Worm (Caenorhabditis elegans) whole organism, L4 larva: ENCODE data around the gene dao-4.

ENCODE experiments used
- T20F7.1 ChIP-seq: fragments of 200-800 bp; sonication (Bioruptor generic); optimal IDR thresholded peaks from 2 replicates; lab custom pipeline; 2018; ENCODE audit warnings: mild to moderate bottlenecking, missing genetic modification characterization, missing compliant biosample characterization
- T26A8.4 ChIP-seq: fragments of 200-800 bp; sonication (Bioruptor generic); IDR thresholded peaks from 2 replicates; pipeline ENCODE4 v1.3.6; 2022; ENCODE audit warnings: missing genetic modification characterization, missing compliant biosample characterization
- Y48G9A.11 ChIP-seq: fragments of 200-800 bp; sonication (Bioruptor generic); IDR thresholded peaks from 2 replicates; pipeline ENCODE4 v1.3.6; 2022; ENCODE audit warnings: missing genetic modification reagents, missing genetic modification characterization, missing compliant biosample characterization
- Y5F2A.4 ChIP-seq: fragments of 200-800 bp; sonication (Bioruptor generic); optimal IDR thresholded peaks from 2 replicates; lab custom pipeline; 2018; ENCODE audit warnings: mild to moderate bottlenecking, missing genetic modification characterization, missing compliant biosample characterization
- Y75B8A.6 ChIP-seq: fragments of 200-800 bp; sonication (Bioruptor generic); IDR thresholded peaks from 2 replicates; pipeline ENCODE4 v1.3.6; 2022; ENCODE audit warnings: missing genetic modification reagents, missing genetic modification characterization, missing compliant biosample characterization
- ZK337.2 ChIP-seq: fragments of 200-800 bp; sonication (Bioruptor generic); IDR thresholded peaks from 2 replicates; pipeline ENCODE4 v1.3.6; 2022; ENCODE audit warnings: missing genetic modification reagents, missing genetic modification characterization, missing compliant biosample characterization
- aha-1 ChIP-seq: fragments of 150-350 bp; peaks from one replicate; lab custom pipeline; 2014; ENCODE audit warnings: missing biosample characterization, missing genetic modification characterization
- arid-1 ChIP-seq: fragments of 200-800 bp; sonication (Bioruptor generic); conservative IDR thresholded peaks from 2 replicates; pipeline ENCODE4 v1.3.6; 2022; ENCODE audit warnings: missing genetic modification reagents, missing genetic modification characterization, missing compliant biosample characterization
- ceh-20 ChIP-seq: fragments of 200-800 bp; sonication (Bioruptor generic); IDR thresholded peaks from 2 replicates; pipeline ENCODE4 v1.3.6; 2022; ENCODE audit warnings: missing genetic modification reagents, missing genetic modification characterization, missing compliant biosample characterization
- ceh-44 ChIP-seq: fragments of 200-800 bp; sonication (Bioruptor generic); IDR thresholded peaks from 2 replicates; pipeline ENCODE4 v1.3.6; 2022; ENCODE audit warnings: missing genetic modification reagents, missing genetic modification characterization, missing compliant biosample characterization
- ceh-62 ChIP-seq: sonication (generic microtip); optimal IDR thresholded peaks from 2 replicates; lab custom pipeline; 2017; ENCODE audit warnings: missing biosample characterization, missing genetic modification characterization
- ceh-82 ChIP-seq: sonication (generic microtip); optimal IDR thresholded peaks from 2 replicates; lab custom pipeline; 2017; ENCODE audit warnings: missing biosample characterization, missing genetic modification characterization
- ces-1 ChIP-seq: fragments of 150-350 bp; sonication (generic microtip); optimal IDR thresholded peaks from 4 replicates; lab custom pipeline; 2014; ENCODE audit warnings: missing biosample characterization, missing genetic modification reagents, missing genetic modification characterization
- daf-16 ChIP-seq, 3 experiments: sonication (generic microtip); optimal IDR thresholded peaks; 2 replicates each; lab custom pipeline; 2016 to 2017; ENCODE audit warnings: missing genetic modification characterization in 3 of 3, missing genetic modification reagents in 3 of 3, mild to moderate bottlenecking in 2 of 3, missing compliant biosample characterization in 2 of 3, missing biosample characterization in 1 of 3, moderate library complexity in 1 of 3
- dmd-9 ChIP-seq: fragments of 200-800 bp; sonication (Bioruptor generic); IDR thresholded peaks from 2 replicates; pipeline ENCODE4 v1.3.6; 2022; ENCODE audit warnings: missing genetic modification reagents, missing genetic modification characterization, missing compliant biosample characterization
- dpl-1 ChIP-seq: fragments of 150-350 bp; optimal IDR thresholded peaks from 2 replicates; lab custom pipeline; 2014; ENCODE audit warnings: missing biosample characterization, missing genetic modification reagents, missing genetic modification characterization
- dve-1 ChIP-seq: sonication (generic microtip); optimal IDR thresholded peaks from 2 replicates; lab custom pipeline; 2017; ENCODE audit warnings: antibody characterized with exemption, mild to moderate bottlenecking, missing genetic modification characterization, missing compliant biosample characterization; ENCODE audit not compliant: insufficient read depth
- egl-27 ChIP-seq: sonication (generic microtip); optimal IDR thresholded peaks from 3 replicates; lab custom pipeline; 2017; ENCODE audit warnings: missing biosample characterization, missing genetic modification reagents, missing genetic modification characterization
- egl-43 ChIP-seq: fragments of 200-800 bp; sonication (Bioruptor generic); IDR thresholded peaks from 2 replicates; pipeline ENCODE4 v1.3.6; 2022; ENCODE audit warnings: missing genetic modification reagents, missing genetic modification characterization, missing compliant biosample characterization
- gei-8 ChIP-seq: fragments of 200-800 bp; sonication (Bioruptor generic); optimal IDR thresholded peaks from 2 replicates; lab custom pipeline; 2018; ENCODE audit warnings: mild to moderate bottlenecking, missing genetic modification characterization, missing compliant biosample characterization
- hlh-11 ChIP-seq: fragments of 200-800 bp; sonication (Bioruptor generic); optimal IDR thresholded peaks from 2 replicates; lab custom pipeline; 2018; ENCODE audit warnings: mild to moderate bottlenecking, missing genetic modification characterization, missing compliant biosample characterization
- hmg-1.1 ChIP-seq: fragments of 200-800 bp; sonication (Bioruptor generic); IDR thresholded peaks from 2 replicates; pipeline ENCODE4 v1.3.6; 2022; ENCODE audit warnings: missing genetic modification reagents, missing genetic modification characterization, missing compliant biosample characterization
- jun-1 ChIP-seq: fragments of 150-350 bp; optimal IDR thresholded peaks from 2 replicates; lab custom pipeline; 2014; ENCODE audit warnings: missing biosample characterization, missing genetic modification reagents, missing genetic modification characterization
- lim-7 ChIP-seq: fragments of 200-800 bp; sonication (Bioruptor generic); IDR thresholded peaks from 2 replicates; pipeline ENCODE4 v1.3.6; 2022; ENCODE audit warnings: missing genetic modification characterization, missing compliant biosample characterization
- lin-29 ChIP-seq: fragments of 200-800 bp; sonication (Bioruptor generic); IDR thresholded peaks from 2 replicates; pipeline ENCODE4 v1.3.6; 2022; ENCODE audit warnings: missing genetic modification reagents, missing genetic modification characterization, missing compliant biosample characterization
- lir-3 ChIP-seq: sonication (generic microtip); optimal IDR thresholded peaks from 2 replicates; lab custom pipeline; 2016; ENCODE audit warnings: mild to moderate bottlenecking, missing genetic modification characterization, missing compliant biosample characterization
- mep-1 ChIP-seq: fragments of 150-350 bp; sonication (generic microtip); optimal IDR thresholded peaks from 3 replicates; lab custom pipeline; 2014; ENCODE audit warnings: missing biosample characterization, missing genetic modification characterization
- mxl-2 ChIP-seq: fragments of 200-800 bp; sonication (Bioruptor generic); conservative IDR thresholded peaks from 2 replicates; pipeline ENCODE4 v1.3.6; 2022; ENCODE audit warnings: missing genetic modification reagents, missing genetic modification characterization, missing compliant biosample characterization
- nhr-11 ChIP-seq: fragments of 150-350 bp; optimal IDR thresholded peaks from 2 replicates; lab custom pipeline; 2014; ENCODE audit warnings: missing biosample characterization, missing genetic modification characterization
- nhr-28 ChIP-seq: fragments of 150-350 bp; optimal IDR thresholded peaks from 2 replicates; lab custom pipeline; 2014; ENCODE audit warnings: missing biosample characterization, missing genetic modification characterization
- nhr-41 ChIP-seq: fragments of 200-800 bp; sonication (Bioruptor generic); IDR thresholded peaks from 2 replicates; pipeline ENCODE4 v1.3.6; 2022; ENCODE audit warnings: missing genetic modification reagents, missing genetic modification characterization, missing compliant biosample characterization
- rbr-2 ChIP-seq: sonication (generic microtip); optimal IDR thresholded peaks from 2 replicates; lab custom pipeline; 2016; ENCODE audit warnings: missing genotype, missing genetic modification characterization, missing compliant biosample characterization
- sdz-12 ChIP-seq: fragments of 200-800 bp; sonication (Bioruptor generic); optimal IDR thresholded peaks from 2 replicates; lab custom pipeline; 2018; ENCODE audit warnings: mild to moderate bottlenecking, missing genetic modification characterization, missing compliant biosample characterization
- set-16 ChIP-seq: fragments of 200-800 bp; sonication (Bioruptor generic); IDR thresholded peaks from 2 replicates; pipeline ENCODE4 v1.3.6; 2022; ENCODE audit warnings: missing genetic modification reagents, missing genetic modification characterization, missing compliant biosample characterization
- tra-1 ChIP-seq: fragments of 200-800 bp; sonication (Bioruptor generic); IDR thresholded peaks from 2 replicates; pipeline ENCODE4 v1.3.6; 2022; ENCODE audit warnings: missing genetic modification reagents, missing genetic modification characterization, missing compliant biosample characterization
- unc-62 ChIP-seq, 3 experiments: fragments of 150-350 bp in 1 of 3; sonication (generic microtip); optimal IDR thresholded peaks in 2 of 3; peaks in 1 of 3; 1 replicate in 1 of 3; 2 replicates in 2 of 3; lab custom pipeline; 2014 to 2017; ENCODE audit warnings: missing biosample characterization in 3 of 3, missing genetic modification characterization in 3 of 3, missing genetic modification reagents in 3 of 3, missing genotype in 1 of 3
- vab-7 ChIP-seq: fragments of 200-800 bp; sonication (Bioruptor generic); IDR thresholded peaks from 2 replicates; pipeline ENCODE4 v1.3.6; 2022; ENCODE audit warnings: missing genetic modification reagents, missing genetic modification characterization, missing compliant biosample characterization
- zfp-2 ChIP-seq: sonication (generic microtip); optimal IDR thresholded peaks from 2 replicates; lab custom pipeline; 2016; ENCODE audit warnings: mild to moderate bottlenecking, missing genetic modification characterization, missing compliant biosample characterization
- zip-2 ChIP-seq: fragments of 150-350 bp; optimal IDR thresholded peaks from 2 replicates; lab custom pipeline; 2014; ENCODE audit warnings: missing biosample characterization, missing genetic modification characterization

The dao-4 gene

DNA sequence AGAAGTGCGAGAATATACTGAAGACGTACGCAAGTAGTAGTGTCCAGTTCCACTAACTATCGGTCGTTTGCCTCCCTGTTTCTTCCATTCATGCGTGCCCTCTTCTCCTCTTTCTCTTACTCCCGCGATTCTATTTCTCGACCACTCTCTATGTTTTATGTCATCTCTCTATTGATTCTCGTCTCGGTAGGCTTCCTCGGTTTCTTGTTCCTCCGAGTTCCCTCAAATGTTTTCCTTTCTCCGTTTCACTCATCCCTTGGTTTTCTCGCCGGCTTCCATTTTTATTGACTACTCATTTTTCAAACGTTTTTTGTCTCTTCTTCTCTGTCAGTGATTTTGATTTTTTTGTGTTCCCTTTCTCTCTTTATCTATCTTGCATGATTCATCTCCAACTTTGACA is 48.7 kb upstream of the dao-4 start (continued):
- TF ChIP-seq dmd-9 (no peak), ceh-62 (tag; lab: Kevin White, UChicago) (no peak), lim-7 (GFP tag; lab: Robert Waterston, UW) (no peak), dve-1 (tag; lab: Kevin White, UChicago) (peak; percentile 66), T26A8.4 (GFP tag; lab: Robert Waterston, UW) (no peak), nhr-28 (tag; lab: Kevin White, UChicago) (peak; percentile 80)

ce11 chrX:10027556-10027955 is 47.5 kb upstream of the dao-4 start, which contains the start of gene mkk-4:
Gene mkk-4, plus strand, starts transcription at chrX:10027856.
- TF ChIP-seq vab-7 (no peak), tra-1 (no peak), sdz-12 (GFP tag; lab: Kevin White, UChicago) (no peak), zip-2 (tag; lab: Kevin White, UChicago) (no peak), egl-43 (GFP tag; lab: Robert Waterston, UW) (no peak), rbr-2 (tag; lab: Kevin White, UChicago) (no peak), dpl-1 (GFP tag; lab: Kevin White, UChicago) (no peak), lim-7 (GFP tag; lab: Robert Waterston, UW) (no peak), ceh-20 (no peak), hmg-1.1 (no peak), T20F7.1 (no peak), mep-1 (no peak), ces-1 (GFP tag; lab: Kevin White, UChicago) (no peak), Y75B8A.6 (no peak), ceh-44 (GFP tag; lab: Robert Waterston, UW) (no peak), set-16 (no peak), ceh-62 (tag; lab: Kevin White, UChicago) (no peak), Y48G9A.11 (GFP tag; lab: Robert Waterston, UW) (no peak), lir-3 (no peak)

DNA sequence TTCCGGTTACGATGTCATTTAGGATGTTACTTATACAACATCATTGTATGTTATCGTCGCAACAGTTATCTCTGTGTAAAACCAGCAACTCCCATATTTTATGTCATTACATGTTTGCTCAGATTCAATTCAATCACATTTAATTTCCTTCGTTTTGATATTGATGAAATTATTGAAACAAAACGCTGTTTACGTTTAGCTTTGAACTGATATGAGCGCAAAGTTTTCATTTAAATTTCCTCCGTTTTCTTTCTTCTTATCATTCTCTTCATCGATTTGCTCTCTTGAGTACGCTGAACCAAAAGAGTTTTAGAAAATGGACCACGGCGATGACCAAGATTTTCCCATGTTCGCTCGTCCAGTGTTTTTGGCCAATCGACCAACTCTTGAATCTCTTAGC is 44.3 kb upstream of the dao-4 start, which contains the start of gene sek-6:
sek-6 (plus strand) TSS at position 315 of the 400 bp plus-strand sequence.
- TF ChIP-seq mxl-2 (no peak), egl-43 (GFP tag; lab: Robert Waterston, UW) (no peak), ZK337.2 (GFP tag; lab: Robert Waterston, UW) (no peak), zfp-2 (tag; lab: Kevin White, UChicago) (no peak), Y5F2A.4 (no peak), nhr-41 (GFP tag; lab: Robert Waterston, UW) (no peak), ceh-20 (no peak), daf-16 (GFP tag; optimal IDR thresholded peaks at IDR 0.05; lab: Kevin White, UChicago) (no peak), daf-16 (tag; optimal IDR thresholded peaks at IDR 0.05; lab: Kevin White, UChicago) (peak; percentile 88), hlh-11 (no peak), arid-1 (no peak), egl-27 (tag; lab: Kevin White, UChicago) (no peak), lin-29 (GFP tag; lab: Robert Waterston, UW) (no peak), ceh-82 (tag; lab: Kevin White, UChicago) (no peak), nhr-11 (tag; lab: Kevin White, UChicago) (no peak), jun-1 (tag; lab: Kevin White, UChicago) (no peak), unc-62 (GFP tag; optimal IDR thresholded peaks at IDR 0.05 in 1 of 2; lab: Kevin White, UChicago) (peak in 1 of 2 experiments; percentile 29), unc-62 (tag; optimal IDR thresholded peaks at IDR 0.05; lab: Kevin White, UChicago) (no peak), gei-8 (GFP tag; lab: Kevin White, UChicago) (no peak), aha-1 (tag; lab: Kevin White, UChicago) (no peak)
